Fruit fly (Drosophila melanogaster): ENCODE results near the gene CG15020.
A peak's percentile ranks its signal among the peaks of the same experiment; 100 is the strongest.

Gene CG15020

DNA sequence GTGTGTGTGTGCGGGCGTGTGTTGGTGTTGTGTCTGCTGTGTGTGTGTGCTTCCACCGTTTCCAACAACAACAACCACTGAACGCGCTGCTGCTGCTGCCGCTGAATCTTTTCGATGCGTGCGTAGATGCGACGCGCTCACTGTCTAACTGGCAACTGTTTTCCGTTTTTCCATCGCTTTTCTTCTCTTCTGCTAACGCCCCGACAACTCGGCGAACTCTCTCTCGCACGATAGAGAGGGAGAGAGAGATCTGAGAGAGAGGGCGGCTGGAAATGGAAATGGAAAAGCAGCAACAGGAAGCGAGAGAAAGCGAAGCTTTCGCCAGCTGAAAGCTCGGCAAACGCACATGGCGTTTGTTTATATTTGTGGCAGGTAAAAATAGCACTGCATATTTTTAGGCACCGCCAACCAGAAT lies 41.2 kb upstream of the CG15020 start, which contains the start of gene DopEcR (continued):
- TF ChIP-seq dati (GFP tag; IDR thresholded peaks at IDR 0.05) (no peak), CG12769 (tag; optimal IDR thresholded peaks at IDR 0.05) (peak; percentile 53), sna (GFP tag; IDR thresholded peaks at IDR 0.05; ENCODE audit: partially characterized antibody) (peak; percentile 73), CG42726 (GFP tag; IDR thresholded peaks at IDR 0.05; ENCODE audit: partially characterized antibody) (no peak), CG11504 (tag; optimal IDR thresholded peaks at IDR 0.05) (peak; percentile 33), CG4707 (GFP tag; optimal IDR thresholded peaks at IDR 0.05) (peak; percentile 21), CG15269 (tag; optimal IDR thresholded peaks at IDR 0.05) (no peak), lab (GFP tag; optimal IDR thresholded peaks at IDR 0.05) (peak; percentile 51), E2f2 (GFP tag; IDR thresholded peaks at IDR 0.05) (no peak; the same call in 1 of the 2 replicates), HLH54F (GFP tag; optimal IDR thresholded peaks at IDR 0.05) (no peak), Sox102F (GFP tag; optimal IDR thresholded peaks at IDR 0.05) (no peak), CG8478 (optimal IDR thresholded peaks at IDR 0.05) (no peak), pros (GFP tag; optimal IDR thresholded peaks at IDR 0.05) (no peak), CG34376 (GFP tag; optimal IDR thresholded peaks at IDR 0.05) (peak; percentile 31), tio (GFP tag; optimal IDR thresholded peaks at IDR 0.05) (no peak), gsb-n (tag; optimal IDR thresholded peaks at IDR 0.05) (no peak), sr (GFP tag; IDR thresholded peaks at IDR 0.05) (0 out of 3 replicates have a peak, but pooled peaks have one; percentile 22), gt (GFP tag; IDR thresholded peaks at IDR 0.05) (no peak), CG5180 (GFP tag; optimal IDR thresholded peaks at IDR 0.05) (peak; percentile 48), CG10321 (GFP tag; IDR thresholded peaks at IDR 0.05) (no peak), sens (GFP tag) (no peak), az2 (GFP tag; optimal IDR thresholded peaks at IDR 0.05) (no peak), CG43689 (GFP tag; IDR thresholded peaks at IDR 0.05) (no peak)

DNA sequence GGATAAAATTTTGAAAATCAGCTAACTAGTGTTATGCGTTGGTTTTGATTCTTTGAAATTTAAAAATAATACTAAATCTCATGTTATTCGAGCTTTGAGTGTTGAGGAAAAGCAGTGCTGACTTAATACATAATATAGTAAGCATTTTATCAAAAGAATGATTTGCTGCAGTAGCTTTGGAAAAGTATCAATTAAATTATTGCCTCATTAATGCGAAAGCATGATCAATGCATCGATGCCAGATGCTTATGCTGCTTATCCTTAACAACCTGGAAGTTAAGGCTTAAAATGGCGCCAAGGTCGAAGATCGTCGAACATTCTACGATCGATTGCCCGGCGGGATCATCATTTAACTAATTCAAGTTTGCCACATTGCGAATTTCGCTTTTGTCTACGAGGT lies 39.9 kb upstream of the CG15020 start, which contains the start of gene CG32240:
Gene CG32240 (minus strand): TSS at position 101 of the 400 bp plus-strand sequence.
- TF ChIP-seq CG8478 (optimal IDR thresholded peaks at IDR 0.05) (no peak), CG3065 (GFP tag; optimal IDR thresholded peaks at IDR 0.05) (no peak), tin (GFP tag; optimal IDR thresholded peaks at IDR 0.05) (no peak), bsh (GFP tag; optimal IDR thresholded peaks at IDR 0.05) (no peak), CG16779 (GFP tag; IDR thresholded peaks at IDR 0.05) (no peak), Hmx (GFP tag; optimal IDR thresholded peaks at IDR 0.05) (no peak), CG13894 (tag; optimal IDR thresholded peaks at IDR 0.05) (no peak), Antp (GFP tag; optimal IDR thresholded peaks at IDR 0.05) (no peak), Hr39 (optimal IDR thresholded peaks at IDR 0.05) (no peak), PHDP (tag; optimal IDR thresholded peaks at IDR 0.05) (no peak), Poxn (GFP tag; IDR thresholded peaks at IDR 0.05) (no peak)

DNA sequence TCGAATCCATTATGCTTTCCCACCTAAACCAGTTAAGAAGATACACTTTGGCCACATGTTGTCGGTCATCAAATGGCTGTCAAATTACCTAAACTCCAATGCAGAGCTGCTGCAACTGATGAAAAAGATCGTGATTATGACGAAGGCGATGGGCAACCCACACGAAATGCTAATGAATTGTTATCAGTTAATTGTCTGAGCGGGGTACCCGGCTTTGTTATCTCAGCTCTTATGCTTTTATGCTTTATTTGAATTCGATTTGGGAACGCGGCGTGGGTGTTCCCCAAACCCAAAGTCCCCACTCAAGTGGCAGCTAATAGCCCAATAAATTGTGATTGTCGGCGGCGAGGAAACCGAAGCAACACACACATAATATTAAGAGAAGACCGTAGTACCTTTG lies 38.9 kb upstream of the CG15020 start:
- TF ChIP-seq Mrtf (GFP tag; IDR thresholded peaks at IDR 0.05) (no peak), peb (GFP tag; IDR thresholded peaks at IDR 0.05) (no peak), jing (GFP tag; optimal IDR thresholded peaks at IDR 0.05) (no peak), CG10431 (GFP tag; optimal IDR thresholded peaks at IDR 0.05) (no peak), Oaz (GFP tag; IDR thresholded peaks at IDR 0.05) (no peak), abd-A (tag; optimal IDR thresholded peaks at IDR 0.05) (peak; percentile 87), vvl (GFP tag; IDR thresholded peaks at IDR 0.05) (peak; percentile 62), Sox102F (GFP tag; optimal IDR thresholded peaks at IDR 0.05) (no peak), slp2 (GFP tag; optimal IDR thresholded peaks at IDR 0.05) (no peak), CG10366 (GFP tag; IDR thresholded peaks at IDR 0.05) (no peak), sna (GFP tag; IDR thresholded peaks at IDR 0.05; ENCODE audit: partially characterized antibody) (peak; percentile 34; the same call in 1 of the 2 replicates), chif (GFP tag; optimal IDR thresholded peaks at IDR 0.05) (no peak), BtbVII (GFP tag; optimal IDR thresholded peaks at IDR 0.05) (no peak), Hr3 (GFP tag; optimal IDR thresholded peaks at IDR 0.05) (no peak), dan (GFP tag; IDR thresholded peaks at IDR 0.05) (no peak), ara (GFP tag; IDR thresholded peaks at IDR 0.05) (no peak), Bteb2 (GFP tag; optimal IDR thresholded peaks at IDR 0.05) (no peak), corto (GFP tag; optimal IDR thresholded peaks at IDR 0.05) (no peak), CG1603 (tag; optimal IDR thresholded peaks at IDR 0.05) (no peak), pros (GFP tag; optimal IDR thresholded peaks at IDR 0.05) (no peak), zf30C (GFP tag; optimal IDR thresholded peaks at IDR 0.05) (no peak)

Measured in whole organism, embryonic.